Worm (Caenorhabditis elegans): ENCODE results near the gene C05C10.8.

Gene C05C10.8

ce11 chrII:9928470-9928869, 10.7 kb upstream of the C05C10.8 start:
- TF ChIP-seq ZK546.5 (tag; optimal IDR thresholded peaks at IDR 0.05) (no peak), R02D3.7 (tag; optimal IDR thresholded peaks at IDR 0.05) (no peak), ztf-1 (GFP tag; conservative IDR thresholded peaks at IDR 0.05) (no peak), nhr-21 (tag; optimal IDR thresholded peaks at IDR 0.05) (no peak), nhr-237 (tag; optimal IDR thresholded peaks at IDR 0.05) (no peak), dmd-4 (tag; optimal IDR thresholded peaks at IDR 0.05) (no peak), ztf-11 (tag; optimal IDR thresholded peaks at IDR 0.05) (no peak), lin-11 (tag; optimal IDR thresholded peaks at IDR 0.05) (no peak), sem-4 (tag; optimal IDR thresholded peaks at IDR 0.05) (no peak), nhr-129 (tag; optimal IDR thresholded peaks at IDR 0.05) (no peak), gmeb-1 (tag; optimal IDR thresholded peaks at IDR 0.05) (no peak), crh-2 (tag; optimal IDR thresholded peaks at IDR 0.05) (no peak), nhr-11 (tag; optimal IDR thresholded peaks at IDR 0.05) (no peak), ceh-16 (tag; optimal IDR thresholded peaks at IDR 0.05) (no peak), nhr-25 (tag; optimal IDR thresholded peaks at IDR 0.05) (no peak), ztf-4 (tag; optimal IDR thresholded peaks at IDR 0.05) (no peak), nhr-6 (tag; optimal IDR thresholded peaks at IDR 0.05) (no peak), mab-5 (tag; optimal IDR thresholded peaks at IDR 0.05) (no peak), C34F6.9 (tag; optimal IDR thresholded peaks at IDR 0.05) (no peak), skn-1 (tag; optimal IDR thresholded peaks at IDR 0.05) (no peak)

ce11 chrII:9921622-9922269, 3.9 kb upstream of the C05C10.8 start, which contains the start of gene C05C10.2:
Gene C05C10.2 (plus strand): TSS chrII:9922219.
- TF ChIP-seq C34F6.9 (tag; optimal IDR thresholded peaks at IDR 0.05) (peak; percentile 46), mbf-1 (tag; optimal IDR thresholded peaks at IDR 0.05) (no peak), sma-3 (GFP tag; optimal IDR thresholded peaks at IDR 0.05) (no peak), ztf-4 (tag; optimal IDR thresholded peaks at IDR 0.05) (no peak), blmp-1 (tag; optimal IDR thresholded peaks at IDR 0.05; ENCODE audit: insufficient read depth) (no peak), nhr-129 (tag; optimal IDR thresholded peaks at IDR 0.05) (peak; percentile 4), ztf-1 (GFP tag; conservative IDR thresholded peaks at IDR 0.05) (no peak), crh-2 (tag; optimal IDR thresholded peaks at IDR 0.05) (no peak), F13H6.1 (tag; optimal IDR thresholded peaks at IDR 0.05) (no peak), elt-1 (tag; optimal IDR thresholded peaks at IDR 0.05) (no peak), unc-62 (GFP tag; optimal IDR thresholded peaks at IDR 0.05) (no peak), sma-9 (GFP tag; optimal IDR thresholded peaks at IDR 0.05) (no peak), sma-9 (tag; optimal IDR thresholded peaks at IDR 0.05) (no peak), aly-2 (tag; optimal IDR thresholded peaks at IDR 0.05) (no peak)

ce11 chrII:9920468-9920867, 2.7 kb upstream of the C05C10.8 start, which contains the start of gene pho-10:
Gene pho-10 (minus strand): TSS chrII:9920568.
- no peak for TF ChIP-seq nhr-10 (tag; optimal IDR thresholded peaks at IDR 0.05)
- TF ChIP-seq unc-39 (tag; optimal IDR thresholded peaks at IDR 0.05): no peak
- TF ChIP-seq dmd-4 (tag; optimal IDR thresholded peaks at IDR 0.05): no peak
- no peak for TF ChIP-seq egl-27 (tag; optimal IDR thresholded peaks at IDR 0.05)
- TF ChIP-seq nhr-25 (tag; optimal IDR thresholded peaks at IDR 0.05): no peak
- no peak for TF ChIP-seq nhr-23 (tag; optimal IDR thresholded peaks at IDR 0.05)
- TF ChIP-seq ztf-11 (tag; optimal IDR thresholded peaks at IDR 0.05): no peak
- TF ChIP-seq alr-1 (tag; optimal IDR thresholded peaks at IDR 0.05): no peak
- no peak for TF ChIP-seq lsy-2 (tag; optimal IDR thresholded peaks at IDR 0.05)
- no peak for TF ChIP-seq mdl-1 (tag; optimal IDR thresholded peaks at IDR 0.05)
- no peak for TF ChIP-seq ceh-82 (tag; optimal IDR thresholded peaks at IDR 0.05)
- TF ChIP-seq ceh-16 (tag; optimal IDR thresholded peaks at IDR 0.05): no peak
- TF ChIP-seq peb-1 (tag; optimal IDR thresholded peaks at IDR 0.05): no peak
- TF ChIP-seq fos-1 (tag; optimal IDR thresholded peaks at IDR 0.05): no peak
- no peak for TF ChIP-seq nhr-12 (tag; optimal IDR thresholded peaks at IDR 0.05)
- no peak for TF ChIP-seq snpc-4 (tag; optimal IDR thresholded peaks at IDR 0.05)
- TF ChIP-seq nhr-129 (tag; optimal IDR thresholded peaks at IDR 0.05): no peak
- TF ChIP-seq elt-1 (tag; optimal IDR thresholded peaks at IDR 0.05): no peak
- TF ChIP-seq nhr-6 (tag; optimal IDR thresholded peaks at IDR 0.05): no peak
